Worm (Caenorhabditis elegans) whole organism, late embryonic: ENCODE results near the gene T05H4.11.

Experiments used
- F13H6.1 ChIP-seq: sonication (generic microtip); optimal IDR thresholded peaks from 2 replicates; lab custom pipeline; 2016; ENCODE audit warnings: missing genetic modification characterization, missing compliant biosample characterization
- ama-1 ChIP-seq: fragments of 150-350 bp; optimal IDR thresholded peaks from 2 replicates; lab custom pipeline; 2014
- ceh-31 ChIP-seq: sonication (generic microtip); optimal IDR thresholded peaks from 2 replicates; lab custom pipeline; 2016; ENCODE audit warnings: missing genetic modification characterization, missing compliant biosample characterization
- ceh-48 ChIP-seq: sonication (generic microtip); optimal IDR thresholded peaks from 2 replicates; lab custom pipeline; 2016; ENCODE audit warnings: missing genetic modification characterization, inconsistent platforms, missing compliant biosample characterization
- elt-2 ChIP-seq: sonication (generic microtip); optimal IDR thresholded peaks from 2 replicates; lab custom pipeline; 2016; ENCODE audit warnings: missing genetic modification reagents, missing genetic modification characterization, missing compliant biosample characterization
- fkh-10 ChIP-seq: fragments of 150-350 bp; optimal IDR thresholded peaks from 2 replicates; lab custom pipeline; 2014; ENCODE audit warnings: missing biosample characterization, missing genetic modification reagents, missing genetic modification characterization
- nfya-1 ChIP-seq: sonication (generic microtip); optimal IDR thresholded peaks from 2 replicates; lab custom pipeline; 2017; ENCODE audit warnings: missing genetic modification characterization, mild to moderate bottlenecking, missing compliant biosample characterization, antibody characterized with exemption, moderate library complexity
- nhr-11 ChIP-seq: fragments of 150-350 bp; optimal IDR thresholded peaks from 2 replicates; lab custom pipeline; 2014; ENCODE audit warnings: missing biosample characterization, missing genetic modification characterization
- pha-4 ChIP-seq: fragments of 150-350 bp; optimal IDR thresholded peaks from 2 replicates; lab custom pipeline; 2018; ENCODE audit warnings: missing biosample characterization, missing genetic modification reagents, missing genetic modification characterization
- pqm-1 ChIP-seq: sonication (generic microtip); optimal IDR thresholded peaks from 2 replicates; lab custom pipeline; 2016; ENCODE audit warnings: missing genetic modification characterization, missing compliant biosample characterization

- TF ChIP-seq pqm-1 (tag; lab: Kevin White, UChicago) (no peak), ceh-31 (tag; lab: Kevin White, UChicago) (no peak), ama-1 (no peak), fkh-10 (GFP tag; lab: Kevin White, UChicago) (no peak), nhr-11 (tag; lab: Kevin White, UChicago) (no peak), ceh-48 (tag; lab: Kevin White, UChicago) (no peak), elt-2 (no peak), pha-4 (no peak), nfya-1 (tag; lab: Kevin White, UChicago) (no peak), F13H6.1 (tag; lab: Kevin White, UChicago) (no peak)
Measured at ce11 chrV:6399831-6400230, 26.2 kb downstream of the T05H4.11 start, which contains the start of gene gfi-1.
